Worm (Caenorhabditis elegans) whole organism, L4/young adult: ENCODE results near the gene ift-74.

ENCODE experiments used
- W03F9.2 ChIP-seq: fragments of 150-350 bp; optimal IDR thresholded peaks from 2 replicates; lab custom pipeline; 2014; ENCODE audit warnings: missing biosample characterization, missing genetic modification characterization
- dao-5 ChIP-seq: sonication (generic microtip); optimal IDR thresholded peaks from 2 replicates; lab custom pipeline; 2016; ENCODE audit warnings: missing genotype, missing genetic modification characterization, moderate library complexity, missing compliant biosample characterization
- him-1 ChIP-seq: sonication (generic microtip); optimal IDR thresholded peaks from 2 replicates; lab custom pipeline; 2016; ENCODE audit warnings: missing genotype, missing genetic modification reagents, missing genetic modification characterization, missing compliant biosample characterization

DNA sequence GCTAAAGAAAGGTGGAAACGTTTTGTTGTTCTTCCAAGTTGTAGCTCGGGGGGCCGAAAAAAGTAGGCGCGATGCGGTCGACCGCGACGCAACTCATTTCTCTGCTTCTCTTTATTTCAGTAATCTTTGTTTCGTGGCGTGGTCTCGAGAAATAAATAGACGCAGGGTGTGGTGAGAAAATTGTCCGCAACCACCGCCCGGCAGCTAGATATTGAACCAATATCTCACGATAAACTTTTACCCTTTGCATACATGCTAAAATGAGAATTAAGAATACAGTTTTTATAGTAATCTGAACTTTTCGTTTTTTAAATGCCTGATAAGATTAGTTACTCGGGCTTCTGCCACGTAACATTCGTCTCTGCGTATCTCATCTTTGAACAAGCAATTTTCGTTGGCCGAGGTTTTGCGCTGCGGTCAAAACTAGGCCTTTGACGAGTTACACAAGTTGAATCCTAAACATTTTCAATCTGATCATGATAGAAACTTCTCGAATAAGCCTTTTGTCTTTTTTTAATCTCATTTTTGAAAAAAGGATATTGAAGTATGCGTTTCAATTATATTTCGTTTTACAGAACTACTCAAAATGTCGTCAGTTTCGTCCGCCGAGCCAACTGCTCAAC lies 4.0 kb downstream of the ift-74 start, which contains the start of gene gyf-1:
- TF ChIP-seq him-1 (tag; lab: Kevin White, UChicago), result no peak
- TF ChIP-seq W03F9.2 (tag; lab: Kevin White, UChicago), result no peak
- TF ChIP-seq dao-5 (tag; lab: Kevin White, UChicago), result no peak
